Worm (Caenorhabditis elegans) whole organism, late embryonic: ENCODE results near the gene F16B12.1.

Experiments
- C08G9.2 ChIP-seq: sonication (generic microtip); optimal IDR thresholded peaks from 2 replicates; lab custom pipeline; 2016; ENCODE audit warnings: mild to moderate bottlenecking, missing genetic modification characterization, moderate library complexity, missing compliant biosample characterization
- F13H6.1 ChIP-seq: sonication (generic microtip); optimal IDR thresholded peaks from 2 replicates; lab custom pipeline; 2016; ENCODE audit warnings: missing genetic modification characterization, missing compliant biosample characterization
- K09A11.1 ChIP-seq: sonication (generic microtip); optimal IDR thresholded peaks from 2 replicates; lab custom pipeline; 2017; ENCODE audit warnings: antibody characterized with exemption, mild to moderate bottlenecking, missing genetic modification characterization, missing compliant biosample characterization; ENCODE audit not compliant: insufficient read depth
- Y22D7AL.16 ChIP-seq: sonication (generic microtip); optimal IDR thresholded peaks from 2 replicates; lab custom pipeline; 2016; ENCODE audit warnings: missing genetic modification characterization, missing compliant biosample characterization
- ahr-1 ChIP-seq: sonication (generic microtip); optimal IDR thresholded peaks from 2 replicates; lab custom pipeline; 2016; ENCODE audit warnings: missing genetic modification characterization, missing compliant biosample characterization
- ceh-19 ChIP-seq: fragments of 200-800 bp; sonication (Bioruptor generic); optimal IDR thresholded peaks from 2 replicates; lab custom pipeline; 2018; ENCODE audit warnings: mild to moderate bottlenecking, missing genetic modification characterization, missing compliant biosample characterization
- ceh-22 ChIP-seq: sonication (generic microtip); optimal IDR thresholded peaks from 2 replicates; lab custom pipeline; 2017; ENCODE audit warnings: missing biosample characterization, missing genetic modification characterization
- ceh-24 ChIP-seq: sonication (generic microtip); optimal IDR thresholded peaks from 2 replicates; lab custom pipeline; 2016; ENCODE audit warnings: mild to moderate bottlenecking, missing genetic modification characterization, missing compliant biosample characterization
- ceh-31 ChIP-seq: sonication (generic microtip); optimal IDR thresholded peaks from 2 replicates; lab custom pipeline; 2016; ENCODE audit warnings: missing genetic modification characterization, missing compliant biosample characterization
- ceh-34 ChIP-seq: sonication (generic microtip); optimal IDR thresholded peaks from 2 replicates; lab custom pipeline; 2016; ENCODE audit warnings: mild to moderate bottlenecking, missing genetic modification characterization, missing compliant biosample characterization
- ceh-45 ChIP-seq: fragments of 200-800 bp; sonication (Bioruptor generic); IDR thresholded peaks from 2 replicates; pipeline ENCODE4 v1.3.6; 2022; ENCODE audit warnings: missing genetic modification reagents, missing genetic modification characterization, missing compliant biosample characterization
- ceh-48 ChIP-seq: sonication (generic microtip); optimal IDR thresholded peaks from 2 replicates; lab custom pipeline; 2016; ENCODE audit warnings: missing genetic modification characterization, inconsistent platforms, missing compliant biosample characterization
- ceh-9 ChIP-seq: sonication (generic microtip); optimal IDR thresholded peaks from 2 replicates; lab custom pipeline; 2016; ENCODE audit warnings: mild to moderate bottlenecking, missing genetic modification characterization, inconsistent platforms, missing compliant biosample characterization
- che-1 ChIP-seq: sonication (generic microtip); optimal IDR thresholded peaks from 2 replicates; lab custom pipeline; 2016; ENCODE audit warnings: mild to moderate bottlenecking, missing genetic modification characterization, missing compliant biosample characterization
- dmd-4 ChIP-seq: sonication (generic microtip); optimal IDR thresholded peaks from 2 replicates; lab custom pipeline; 2016; ENCODE audit warnings: borderline replicate concordance, missing genetic modification characterization, missing compliant biosample characterization
- dve-1 ChIP-seq: sonication (generic microtip); optimal IDR thresholded peaks from 2 replicates; lab custom pipeline; 2017; ENCODE audit warnings: antibody characterized with exemption, mild to moderate bottlenecking, missing genetic modification characterization, missing compliant biosample characterization
- elt-2 ChIP-seq: sonication (generic microtip); optimal IDR thresholded peaks from 2 replicates; lab custom pipeline; 2016; ENCODE audit warnings: missing genetic modification reagents, missing genetic modification characterization, missing compliant biosample characterization
- elt-4 ChIP-seq: sonication (generic microtip); optimal IDR thresholded peaks from 2 replicates; lab custom pipeline; 2016; ENCODE audit warnings: missing genetic modification characterization, missing compliant biosample characterization
- ets-4 ChIP-seq: sonication (generic microtip); optimal IDR thresholded peaks from 2 replicates; lab custom pipeline; 2016; ENCODE audit warnings: missing genetic modification characterization, missing compliant biosample characterization
- eyg-1 ChIP-seq: sonication (generic microtip); optimal IDR thresholded peaks from 2 replicates; lab custom pipeline; 2016; ENCODE audit warnings: missing genotype, missing genetic modification characterization, missing compliant biosample characterization
- fax-1 ChIP-seq: sonication (generic microtip); optimal IDR thresholded peaks from 2 replicates; lab custom pipeline; 2016; ENCODE audit warnings: missing genotype, missing genetic modification characterization, missing compliant biosample characterization
- fkh-10 ChIP-seq: fragments of 150-350 bp; optimal IDR thresholded peaks from 2 replicates; lab custom pipeline; 2014; ENCODE audit warnings: missing biosample characterization, missing genetic modification reagents, missing genetic modification characterization
- hlh-15 ChIP-seq: sonication (generic microtip); optimal IDR thresholded peaks from 2 replicates; lab custom pipeline; 2016; ENCODE audit warnings: missing genetic modification characterization, missing compliant biosample characterization
- hlh-30 ChIP-seq: sonication (generic microtip); optimal IDR thresholded peaks from 2 replicates; lab custom pipeline; 2017; ENCODE audit warnings: antibody characterized with exemption, missing genetic modification characterization, missing compliant biosample characterization; ENCODE audit not compliant: insufficient read depth
- hlh-6 ChIP-seq: sonication (generic microtip); optimal IDR thresholded peaks from 2 replicates; lab custom pipeline; 2016; ENCODE audit warnings: missing genotype, missing genetic modification characterization, missing compliant biosample characterization
- hlh-8 ChIP-seq: sonication (generic microtip); optimal IDR thresholded peaks from 2 replicates; lab custom pipeline; 2016; ENCODE audit warnings: missing genotype, missing genetic modification characterization, missing compliant biosample characterization
- lim-6 ChIP-seq: sonication (generic microtip); optimal IDR thresholded peaks from 2 replicates; lab custom pipeline; 2016; ENCODE audit warnings: missing genetic modification characterization, missing compliant biosample characterization
- lin-11 ChIP-seq: fragments of 200-800 bp; sonication (Bioruptor generic); optimal IDR thresholded peaks from 2 replicates; lab custom pipeline; 2018; ENCODE audit warnings: mild to moderate bottlenecking, missing genetic modification characterization, missing compliant biosample characterization
- nfya-1 ChIP-seq: sonication (generic microtip); optimal IDR thresholded peaks from 2 replicates; lab custom pipeline; 2017; ENCODE audit warnings: missing genetic modification characterization, mild to moderate bottlenecking, missing compliant biosample characterization, antibody characterized with exemption, moderate library complexity
- npax-4 ChIP-seq: sonication (generic microtip); optimal IDR thresholded peaks from 2 replicates; lab custom pipeline; 2016; ENCODE audit warnings: missing genetic modification characterization, missing compliant biosample characterization
- pag-3 ChIP-seq: sonication (generic microtip); optimal IDR thresholded peaks from 2 replicates; lab custom pipeline; 2016; ENCODE audit warnings: missing compliant biosample characterization, missing genetic modification characterization, borderline replicate concordance
- pat-9 ChIP-seq: fragments of 200-800 bp; sonication (Bioruptor generic); optimal IDR thresholded peaks from 2 replicates; lab custom pipeline; 2018; ENCODE audit warnings: mild to moderate bottlenecking, missing genetic modification characterization, moderate library complexity, missing compliant biosample characterization
- pax-1 ChIP-seq: fragments of 150-350 bp; optimal IDR thresholded peaks from 2 replicates; lab custom pipeline; 2014; ENCODE audit warnings: missing biosample characterization, missing genetic modification characterization
- pqm-1 ChIP-seq: sonication (generic microtip); optimal IDR thresholded peaks from 2 replicates; lab custom pipeline; 2016; ENCODE audit warnings: missing genetic modification characterization, missing compliant biosample characterization
- ref-2 ChIP-seq: sonication (generic microtip); optimal IDR thresholded peaks from 2 replicates; lab custom pipeline; 2016; ENCODE audit warnings: missing genetic modification characterization, missing compliant biosample characterization
- rnt-1 ChIP-seq: sonication (generic microtip); optimal IDR thresholded peaks from 2 replicates; lab custom pipeline; 2016; ENCODE audit warnings: missing genetic modification characterization, missing compliant biosample characterization
- sdc-2 ChIP-seq: sonication (generic microtip); optimal IDR thresholded peaks from 2 replicates; lab custom pipeline; 2016; ENCODE audit warnings: missing genotype, missing genetic modification characterization, missing compliant biosample characterization
- sox-2 ChIP-seq: fragments of 200-800 bp; sonication (Bioruptor generic); IDR thresholded peaks from 2 replicates; pipeline ENCODE4 v1.3.6; 2022; ENCODE audit warnings: missing genetic modification reagents, missing genetic modification characterization, missing compliant biosample characterization
- syd-9 ChIP-seq: sonication (generic microtip); optimal IDR thresholded peaks from 2 replicates; lab custom pipeline; 2016; ENCODE audit warnings: mild to moderate bottlenecking, missing genetic modification characterization, moderate library complexity, missing compliant biosample characterization
- tbx-7 ChIP-seq: sonication (generic microtip); optimal IDR thresholded peaks from 2 replicates; lab custom pipeline; 2016; ENCODE audit warnings: missing genotype, missing genetic modification characterization, missing compliant biosample characterization
- ttx-3 ChIP-seq: sonication (generic microtip); optimal IDR thresholded peaks from 2 replicates; lab custom pipeline; 2016; ENCODE audit warnings: missing genetic modification reagents, missing genetic modification characterization, missing compliant biosample characterization
- unc-3 ChIP-seq, 2 experiments: fragments of 200-800 bp in 1 of 2; sonication (Bioruptor generic) in 1 of 2; sonication (generic microtip) in 1 of 2; conservative IDR thresholded peaks in 1 of 2; optimal IDR thresholded peaks in 1 of 2; 2 replicates each; pipeline versions ENCODE4 v1.3.6 to Lab custom; 2016 to 2022; ENCODE audit warnings: missing compliant biosample characterization in 2 of 2, missing genetic modification characterization in 2 of 2, missing genetic modification reagents in 1 of 2
- unc-42 ChIP-seq: sonication (generic microtip); optimal IDR thresholded peaks from 2 replicates; lab custom pipeline; 2016; ENCODE audit warnings: missing genotype, missing genetic modification characterization, missing compliant biosample characterization
- unc-55 ChIP-seq: sonication (generic microtip); optimal IDR thresholded peaks from 2 replicates; lab custom pipeline; 2017; ENCODE audit warnings: missing biosample characterization, missing genetic modification reagents, missing genetic modification characterization
- zip-5 ChIP-seq: sonication (generic microtip); optimal IDR thresholded peaks from 2 replicates; lab custom pipeline; 2016; ENCODE audit warnings: missing genetic modification characterization, missing compliant biosample characterization

The F16B12.1 gene

DNA sequence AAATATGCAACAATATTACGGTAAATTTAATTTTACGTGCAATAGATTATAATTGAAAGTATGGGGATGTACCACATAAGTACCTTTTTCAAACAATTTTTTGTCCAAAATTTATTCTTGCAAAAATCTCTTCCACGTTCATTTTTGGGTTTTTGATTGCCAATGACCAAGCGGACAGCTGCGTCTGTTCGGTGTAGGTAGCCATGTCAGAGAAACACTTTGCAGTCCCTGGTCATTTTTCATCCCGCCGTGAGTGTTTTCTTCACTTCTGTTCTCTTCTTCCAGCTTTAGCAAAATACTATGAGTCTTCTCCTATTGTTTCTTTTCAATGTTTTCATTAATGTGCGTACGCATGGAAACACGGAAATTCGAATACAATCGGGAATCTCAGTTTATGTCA, 4.8 kb downstream of the F16B12.1 start, which contains the start of gene dsl-4:
TSS of gene dsl-4 (plus strand) at position 301 of the 400 bp plus-strand sequence.
- TF ChIP-seq hlh-6 (tag; lab: Kevin White, UChicago), result no peak
- TF ChIP-seq ref-2 (tag; lab: Kevin White, UChicago), result no peak
- TF ChIP-seq dve-1 (tag; lab: Kevin White, UChicago), result no peak
- no peak for TF ChIP-seq dmd-4 (tag; lab: Kevin White, UChicago)
- no peak for TF ChIP-seq tbx-7 (tag; lab: Kevin White, UChicago)
- TF ChIP-seq pag-3 (tag; lab: Kevin White, UChicago), result no peak
- TF ChIP-seq ceh-45, result no peak
- no peak for TF ChIP-seq sox-2
- TF ChIP-seq Y22D7AL.16 (tag; lab: Kevin White, UChicago), result no peak
- no peak for TF ChIP-seq ets-4 (tag; lab: Kevin White, UChicago)
- TF ChIP-seq lim-6 (tag; lab: Kevin White, UChicago), result no peak
- no peak for TF ChIP-seq ceh-34 (tag; lab: Kevin White, UChicago)

DNA sequence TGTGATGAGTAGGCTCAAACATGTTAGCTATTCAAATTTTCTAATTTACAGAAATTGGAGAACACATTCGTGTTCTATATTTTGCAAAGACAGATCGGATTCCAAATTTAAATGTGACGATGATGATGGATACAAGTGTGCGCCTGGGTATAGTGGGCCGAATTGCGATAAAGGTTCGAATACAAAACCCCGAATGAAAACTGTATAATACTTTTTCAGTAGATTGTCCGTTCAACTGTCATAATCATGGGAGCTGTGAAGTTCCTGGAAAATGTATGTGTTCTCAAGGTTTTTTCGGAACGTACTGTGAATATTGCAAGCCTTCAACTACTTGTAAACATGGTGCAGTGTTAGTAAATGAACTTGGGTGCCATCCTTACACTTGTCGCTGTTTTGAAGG, 5.7 kb downstream of the F16B12.1 start:
- TF ChIP-seq dve-1 (tag; lab: Kevin White, UChicago) (no peak), K09A11.1 (tag; lab: Kevin White, UChicago) (no peak), ahr-1 (tag; lab: Kevin White, UChicago) (no peak), elt-4 (tag; lab: Kevin White, UChicago) (no peak), elt-2 (tag; lab: Kevin White, UChicago) (no peak), npax-4 (no peak), unc-55 (GFP tag; lab: Kevin White, UChicago) (no peak), hlh-15 (no peak), zip-5 (tag; lab: Kevin White, UChicago) (no peak), syd-9 (tag; lab: Kevin White, UChicago) (no peak), tbx-7 (tag; lab: Kevin White, UChicago) (no peak), fkh-10 (GFP tag; lab: Kevin White, UChicago) (no peak), ceh-31 (no peak), hlh-30 (no peak), ceh-9 (tag; lab: Kevin White, UChicago) (no peak), hlh-6 (tag; lab: Kevin White, UChicago) (no peak), lin-11 (tag; lab: Kevin White, UChicago) (no peak), eyg-1 (tag; lab: Kevin White, UChicago) (no peak), hlh-8 (tag; lab: Kevin White, UChicago) (no peak), che-1 (tag; lab: Kevin White, UChicago) (no peak)

DNA sequence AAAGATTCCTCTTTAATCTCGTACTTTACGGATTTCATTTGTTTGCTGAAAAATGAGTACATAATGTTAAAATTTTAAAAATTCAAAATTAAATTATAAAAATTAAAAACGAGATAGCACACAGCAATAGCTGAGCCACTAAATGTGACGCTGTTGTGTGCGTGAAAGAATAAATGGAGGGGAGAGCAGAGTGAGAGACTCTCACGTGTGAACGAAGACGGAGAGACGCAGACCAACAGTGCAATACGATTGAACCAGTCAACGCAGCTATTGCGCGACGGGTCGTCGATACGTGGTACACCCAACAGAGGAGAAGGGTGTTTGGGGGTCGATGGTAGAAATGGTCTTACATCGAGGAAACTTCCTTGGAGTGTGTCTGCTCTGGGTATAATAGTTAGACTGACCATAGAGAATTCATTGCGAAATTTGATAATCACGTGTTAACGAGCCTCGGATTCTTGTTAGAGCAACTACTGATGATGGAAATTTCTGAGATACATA, 13.4 kb downstream of the F16B12.1 start, which contains the start of gene F16B12.4:
TSS of gene F16B12.4 (minus strand) at position 51 of the 501 bp plus-strand sequence.
- peak; percentile 1 for TF ChIP-seq sdc-2
- TF ChIP-seq fax-1 (tag; lab: Kevin White, UChicago), result no peak
- TF ChIP-seq unc-3 (GFP tag; conservative IDR thresholded peaks at IDR 0.05; lab: Robert Waterston, UW), result no peak
- TF ChIP-seq unc-3 (tag; optimal IDR thresholded peaks at IDR 0.05; lab: Kevin White, UChicago), result no peak
- peak; percentile 61 for TF ChIP-seq nfya-1 (tag; lab: Kevin White, UChicago)
- TF ChIP-seq hlh-30, result peak; percentile 73
- TF ChIP-seq C08G9.2, result no peak
- TF ChIP-seq ceh-31, result peak; percentile 24

DNA sequence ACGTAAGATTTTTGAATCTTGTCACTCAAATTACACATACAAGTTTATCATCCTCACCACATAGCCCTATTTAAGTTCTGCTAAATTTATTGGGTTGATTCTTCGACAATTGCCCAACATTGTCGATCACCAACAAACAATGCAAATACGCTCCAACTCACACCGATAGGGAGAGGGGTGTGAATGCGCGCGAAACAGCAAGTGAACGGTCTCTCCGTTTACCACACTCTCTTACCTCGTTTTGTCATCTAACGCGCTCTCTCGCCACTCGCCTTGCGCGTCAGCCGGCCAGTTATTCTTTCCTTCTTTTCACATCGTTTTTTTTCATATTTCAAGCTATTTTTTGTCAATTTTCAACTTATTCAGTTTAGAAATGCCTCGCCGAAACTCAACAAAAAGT, 16.7 kb downstream of the F16B12.1 start, which contains the start of gene F16B12.6:
TSS of gene F16B12.6 (plus strand) at position 331 of the 400 bp plus-strand sequence.
- TF ChIP-seq rnt-1 (tag; lab: Kevin White, UChicago) (peak; percentile 50), Y22D7AL.16 (tag; lab: Kevin White, UChicago) (no peak), ttx-3 (no peak), ceh-19 (no peak), fkh-10 (GFP tag; lab: Kevin White, UChicago) (no peak), pat-9 (tag; lab: Kevin White, UChicago) (no peak), ceh-31 (peak; percentile 83), ceh-24 (tag; lab: Kevin White, UChicago) (no peak), unc-42 (tag; lab: Kevin White, UChicago) (peak; percentile 73), ahr-1 (tag; lab: Kevin White, UChicago) (no peak), pax-1 (tag; lab: Kevin White, UChicago) (no peak), ceh-48 (peak; percentile 2), nfya-1 (tag; lab: Kevin White, UChicago) (peak; percentile 70), che-1 (tag; lab: Kevin White, UChicago) (no peak), dve-1 (tag; lab: Kevin White, UChicago) (no peak), F13H6.1 (tag; lab: Kevin White, UChicago) (no peak), ceh-22 (tag; lab: Kevin White, UChicago) (peak; percentile 10), ceh-45 (no peak), hlh-8 (tag; lab: Kevin White, UChicago) (no peak), ref-2 (tag; lab: Kevin White, UChicago) (peak; percentile 30), K09A11.1 (tag; lab: Kevin White, UChicago) (no peak), pqm-1 (tag; lab: Kevin White, UChicago) (no peak)
